Worm (Caenorhabditis elegans) whole organism, L4/young adult: Measurements from ENCODE around the gene C06E4.8.

Experiments
- W03F9.2 ChIP-seq: fragments of 150-350 bp; optimal IDR thresholded peaks from 2 replicates; lab custom pipeline; 2014; ENCODE audit warnings: missing biosample characterization, missing genetic modification characterization
- dao-5 ChIP-seq: sonication (generic microtip); optimal IDR thresholded peaks from 2 replicates; lab custom pipeline; 2016; ENCODE audit warnings: missing genotype, missing genetic modification characterization, moderate library complexity, missing compliant biosample characterization
- him-1 ChIP-seq: sonication (generic microtip); optimal IDR thresholded peaks from 2 replicates; lab custom pipeline; 2016; ENCODE audit warnings: missing genotype, missing genetic modification reagents, missing genetic modification characterization, missing compliant biosample characterization

- no peak for TF ChIP-seq dao-5 (tag; lab: Kevin White, UChicago)
- no peak for TF ChIP-seq him-1 (tag; lab: Kevin White, UChicago)
- no peak for TF ChIP-seq W03F9.2 (tag; lab: Kevin White, UChicago)
Observed at ce11 chrIV:7317829-7318529, 32.3 kb upstream of the C06E4.8 start.
